Worm (Caenorhabditis elegans): Measurements from ENCODE around the gene F29A7.4.

- TF ChIP-seq pha-4 (tag; optimal IDR thresholded peaks at IDR 0.05) (no peak), unc-130 (GFP tag; optimal IDR thresholded peaks at IDR 0.05) (no peak), attf-3 (GFP tag; conservative IDR thresholded peaks at IDR 0.05) (no peak), madf-6 (GFP tag; IDR thresholded peaks at IDR 0.05) (no peak), dpl-1 (GFP tag; optimal IDR thresholded peaks at IDR 0.05) (no peak), F10E7.11 (tag; optimal IDR thresholded peaks at IDR 0.05) (no peak), attf-6 (GFP tag; IDR thresholded peaks at IDR 0.05) (no peak)
Observed at ce11 chrII:2757954-2758353, 8.2 kb downstream of the F29A7.4 start, which contains the start of gene F29A7.8.

All from whole organism, young adult.